Worm (Caenorhabditis elegans) whole organism, late embryonic: Measurements from ENCODE around the gene C03F11.2.

Experiments
- ceh-14 ChIP-seq: sonication (generic microtip); optimal IDR thresholded peaks from 2 replicates; lab custom pipeline; 2016; ENCODE audit warnings: missing genotype, missing genetic modification characterization, missing compliant biosample characterization
- elt-4 ChIP-seq: sonication (generic microtip); optimal IDR thresholded peaks from 2 replicates; lab custom pipeline; 2016; ENCODE audit warnings: missing genetic modification characterization, missing compliant biosample characterization
- sox-2 ChIP-seq: fragments of 200-800 bp; sonication (Bioruptor generic); IDR thresholded peaks from 2 replicates; pipeline ENCODE4 v1.3.6; 2022; ENCODE audit warnings: missing genetic modification reagents, missing genetic modification characterization, missing compliant biosample characterization
- sox-4 ChIP-seq: sonication (generic microtip); optimal IDR thresholded peaks from 2 replicates; lab custom pipeline; 2017; ENCODE audit warnings: mild to moderate bottlenecking, missing genetic modification characterization, inconsistent platforms, missing compliant biosample characterization
- tbx-2 ChIP-seq: sonication (generic microtip); optimal IDR thresholded peaks from 2 replicates; lab custom pipeline; 2016; ENCODE audit warnings: missing genetic modification characterization, missing compliant biosample characterization

C03F11.2 gene

DNA sequence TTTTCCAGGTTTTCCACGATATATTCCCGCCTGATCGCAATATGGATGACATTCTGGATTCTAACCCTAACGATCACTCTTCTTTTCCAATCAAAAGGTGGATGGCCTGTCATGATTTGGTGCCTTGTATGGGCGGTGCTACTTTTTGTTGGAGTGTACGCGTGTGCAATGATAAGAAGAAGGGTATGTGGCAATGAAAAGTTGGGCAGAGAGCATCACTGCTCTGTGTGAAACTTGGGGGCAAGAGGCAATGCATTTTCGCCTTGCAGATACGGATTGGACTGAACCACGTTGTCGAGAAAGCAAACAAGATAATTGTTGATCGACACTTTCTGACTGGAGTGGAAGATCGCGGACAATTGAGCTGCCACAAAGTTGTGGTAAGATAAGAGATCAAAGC lies 50.9 kb downstream of the C03F11.2 start:
- TF ChIP-seq tbx-2 (tag; lab: Kevin White, UChicago) (no peak), ceh-14 (tag; lab: Kevin White, UChicago) (no peak), elt-4 (tag; lab: Kevin White, UChicago) (no peak), sox-2 (no peak), sox-4 (tag; lab: Kevin White, UChicago) (no peak)
